Worm (Caenorhabditis elegans) whole organism, L1 larva: ENCODE results near the gene srd-10.
"Not testable (repeated sequence)": the region's sequence is repeated elsewhere in the genome, so short reads cannot be mapped to it uniquely, and the experiment has no call there.

ENCODE experiments used
- C04F5.9 ChIP-seq: sonication (generic microtip); optimal IDR thresholded peaks from 2 replicates; lab custom pipeline; 2016; ENCODE audit warnings: missing genetic modification characterization, missing compliant biosample characterization
- C34B4.2 ChIP-seq: sonication (generic microtip); optimal IDR thresholded peaks from 2 replicates; lab custom pipeline; 2017; ENCODE audit warnings: mild to moderate bottlenecking, missing genetic modification characterization, missing compliant biosample characterization
- Y116A8C.19 ChIP-seq: sonication (generic microtip); optimal IDR thresholded peaks from 2 replicates; lab custom pipeline; 2016; ENCODE audit warnings: missing compliant biosample characterization, missing genetic modification characterization, borderline replicate concordance
- blmp-1 ChIP-seq: fragments of 150-350 bp; optimal IDR thresholded peaks from 2 replicates; lab custom pipeline; 2014; ENCODE audit warnings: missing biosample characterization, missing genetic modification characterization
- ceh-63 ChIP-seq: fragments of 200-800 bp; sonication (Bioruptor generic); optimal IDR thresholded peaks from 2 replicates; lab custom pipeline; 2018; ENCODE audit warnings: mild to moderate bottlenecking, missing genetic modification characterization, missing compliant biosample characterization
- dpl-1 ChIP-seq, 3 experiments: fragments of 150-350 bp in 2 of 3; sonication (generic microtip) in 1 of 3; optimal IDR thresholded peaks; 2 replicates each; lab custom pipeline; 2014 to 2017; ENCODE audit warnings: missing biosample characterization in 3 of 3, missing genetic modification characterization in 3 of 3, missing genetic modification reagents in 3 of 3
- dsc-1 ChIP-seq: sonication (generic microtip); optimal IDR thresholded peaks from 2 replicates; lab custom pipeline; 2016; ENCODE audit warnings: mild to moderate bottlenecking, missing genetic modification characterization, missing compliant biosample characterization
- elt-2 ChIP-seq: sonication (generic microtip); optimal IDR thresholded peaks from 2 replicates; lab custom pipeline; 2016; ENCODE audit warnings: missing genetic modification characterization, mild to moderate bottlenecking, inconsistent platforms, missing compliant biosample characterization, missing genetic modification reagents
- elt-3 ChIP-seq, 6 experiments: fragments of 150-350 bp in 1 of 6; sonication (generic microtip); optimal IDR thresholded peaks; 2 replicates each; lab custom pipeline; 2017 to 2018; ENCODE audit warnings: missing biosample characterization in 6 of 6, missing genetic modification characterization in 6 of 6, inconsistent platforms in 1 of 6
- ets-5 ChIP-seq: fragments of 200-800 bp; sonication (Bioruptor generic); IDR thresholded peaks from 2 replicates; pipeline ENCODE4 v1.3.6; 2022; ENCODE audit warnings: missing genetic modification characterization, missing compliant biosample characterization
- fkh-4 ChIP-seq: sonication (generic microtip); optimal IDR thresholded peaks from 2 replicates; lab custom pipeline; 2016; ENCODE audit warnings: missing compliant biosample characterization, missing genetic modification characterization, borderline replicate concordance
- fkh-8 ChIP-seq: sonication (generic microtip); optimal IDR thresholded peaks from 2 replicates; lab custom pipeline; 2016; ENCODE audit warnings: mild to moderate bottlenecking, missing genetic modification characterization, missing compliant biosample characterization
- isw-1 ChIP-seq: fragments of 200-800 bp; sonication (Bioruptor generic); IDR thresholded peaks from 2 replicates; pipeline ENCODE4 v1.3.6; 2022; ENCODE audit warnings: missing genetic modification characterization, missing compliant biosample characterization
- lin-35 ChIP-seq, 2 experiments: fragments of 150-350 bp; optimal IDR thresholded peaks; 2 replicates each; lab custom pipeline; 2014; ENCODE audit warnings: missing biosample characterization in 2 of 2, missing genetic modification characterization in 2 of 2, missing genetic modification reagents in 2 of 2
- lin-39 ChIP-seq: fragments of 150-350 bp; optimal IDR thresholded peaks from 2 replicates; lab custom pipeline; 2014; ENCODE audit warnings: missing biosample characterization, missing genetic modification reagents, missing genetic modification characterization
- mdl-1 ChIP-seq, 2 experiments: fragments of 150-350 bp; optimal IDR thresholded peaks; 2 replicates each; lab custom pipeline; 2014 to 2017; ENCODE audit warnings: missing biosample characterization in 2 of 2, missing genetic modification characterization in 2 of 2, inconsistent platforms in 1 of 2
- mef-2 ChIP-seq: fragments of 150-350 bp; optimal IDR thresholded peaks from 2 replicates; lab custom pipeline; 2014; ENCODE audit warnings: missing biosample characterization, missing genetic modification characterization
- nhr-19 ChIP-seq: fragments of 200-800 bp; sonication (Bioruptor generic); conservative IDR thresholded peaks from 2 replicates; pipeline ENCODE4 v1.3.6; 2022; ENCODE audit warnings: missing genetic modification characterization, missing compliant biosample characterization
- nhr-47 ChIP-seq: sonication (generic microtip); optimal IDR thresholded peaks from 2 replicates; lab custom pipeline; 2016; ENCODE audit warnings: mild to moderate bottlenecking, missing genetic modification characterization, moderate library complexity, missing compliant biosample characterization
- nhr-71 ChIP-seq: sonication (generic microtip); optimal IDR thresholded peaks from 2 replicates; lab custom pipeline; 2016; ENCODE audit warnings: mild to moderate bottlenecking, missing genetic modification characterization, moderate library complexity, missing compliant biosample characterization
- nhr-77 ChIP-seq: fragments of 150-350 bp; optimal IDR thresholded peaks from 2 replicates; lab custom pipeline; 2014; ENCODE audit warnings: missing biosample characterization, missing genetic modification characterization
- nhr-90 ChIP-seq: sonication (generic microtip); optimal IDR thresholded peaks from 2 replicates; lab custom pipeline; 2016; ENCODE audit warnings: mild to moderate bottlenecking, missing genetic modification characterization, missing compliant biosample characterization; ENCODE audit not compliant: poor library complexity
- pag-3 ChIP-seq: sonication (generic microtip); optimal IDR thresholded peaks from 2 replicates; lab custom pipeline; 2017; ENCODE audit warnings: missing genetic modification characterization, mild to moderate bottlenecking, missing compliant biosample characterization, antibody characterized with exemption, borderline replicate concordance; ENCODE audit not compliant: insufficient read depth
- pax-3 ChIP-seq: fragments of 200-800 bp; sonication (Bioruptor generic); optimal IDR thresholded peaks from 2 replicates; lab custom pipeline; 2018; ENCODE audit warnings: mild to moderate bottlenecking, missing genetic modification characterization, moderate library complexity, missing compliant biosample characterization
- pqm-1 ChIP-seq: sonication (generic microtip); optimal IDR thresholded peaks from 3 replicates; lab custom pipeline; 2017; ENCODE audit warnings: missing biosample characterization, missing genetic modification characterization
- skn-1 ChIP-seq: fragments of 150-350 bp; optimal IDR thresholded peaks from 2 replicates; lab custom pipeline; 2014; ENCODE audit warnings: missing biosample characterization, missing genetic modification characterization
- snu-23 ChIP-seq: sonication (generic microtip); optimal IDR thresholded peaks from 2 replicates; lab custom pipeline; 2016; ENCODE audit warnings: missing genetic modification characterization, missing compliant biosample characterization
- tlp-1 ChIP-seq: fragments of 150-350 bp; optimal IDR thresholded peaks from 2 replicates; lab custom pipeline; 2014; ENCODE audit warnings: missing biosample characterization, missing genetic modification characterization
- unc-86 ChIP-seq: sonication (generic microtip); optimal IDR thresholded peaks from 2 replicates; lab custom pipeline; 2016; ENCODE audit warnings: missing genetic modification characterization, missing compliant biosample characterization
- ztf-11 ChIP-seq, 2 experiments: sonication (generic microtip); optimal IDR thresholded peaks; 2 replicates each; lab custom pipeline; 2016 to 2017; ENCODE audit warnings: missing genetic modification characterization in 2 of 2, missing biosample characterization in 1 of 2, missing compliant biosample characterization in 1 of 2
- ztf-4 ChIP-seq: fragments of 150-350 bp; optimal IDR thresholded peaks from 2 replicates; lab custom pipeline; 2014; ENCODE audit warnings: missing biosample characterization, missing genetic modification characterization

srd-10 gene

DNA sequence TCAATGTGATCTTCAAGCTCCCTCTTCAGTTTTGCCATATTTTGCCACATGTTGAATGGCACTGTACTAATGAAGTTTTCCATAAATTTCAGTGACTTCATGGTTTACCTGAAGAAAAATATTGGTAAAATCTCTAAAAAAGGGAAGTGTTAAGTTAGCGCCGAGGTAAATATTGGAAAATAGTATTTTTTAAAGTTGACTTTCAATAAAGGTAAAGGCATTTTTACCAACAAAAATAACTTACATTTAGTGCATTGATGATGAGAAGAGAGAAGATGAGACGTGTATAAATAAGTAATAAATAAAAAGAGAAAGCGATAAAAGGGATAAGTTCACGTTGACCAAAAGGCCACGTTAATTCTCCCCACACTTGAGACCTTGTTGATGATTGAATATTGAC, 3.3 kb downstream of the srd-10 start, which contains the start of gene Y45F10B.8:
TSS of gene Y45F10B.8 (minus strand) at position 101 of the 400 bp plus-strand sequence.
- not testable (repeated sequence) for TF ChIP-seq fkh-4; elt-2 (tag; lab: Kevin White, UChicago); isw-1 (GFP tag; lab: Robert Waterston, UW)

DNA sequence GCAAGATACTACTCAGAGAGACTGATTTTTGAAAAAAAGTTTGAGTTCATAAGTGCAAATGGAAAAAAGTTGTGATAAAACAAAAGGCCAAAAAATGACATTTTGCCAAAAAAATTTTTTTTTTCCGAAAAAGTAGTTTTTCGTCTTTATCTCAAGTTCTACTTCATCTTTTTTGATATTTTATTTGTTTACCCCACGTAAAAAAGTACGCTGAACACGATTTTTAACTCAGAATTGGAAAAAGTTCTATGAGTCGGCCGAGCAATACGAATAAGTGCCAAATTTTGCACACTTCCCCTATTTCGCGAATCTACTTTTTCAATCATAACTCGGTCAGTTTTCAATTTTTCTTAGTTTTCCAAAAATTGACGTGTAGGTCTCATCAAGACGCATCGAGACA, 4.1 kb downstream of the srd-10 start, which contains the start of gene sru-16:
TSS of gene sru-16 (plus strand) at position 301 of the 400 bp plus-strand sequence.
- TF ChIP-seq pax-3 (tag; lab: Kevin White, UChicago); C04F5.9 (tag; lab: Kevin White, UChicago); dpl-1 (GFP tag; optimal IDR thresholded peaks at IDR 0.05; lab: Kevin White, UChicago): not testable (repeated sequence)

DNA sequence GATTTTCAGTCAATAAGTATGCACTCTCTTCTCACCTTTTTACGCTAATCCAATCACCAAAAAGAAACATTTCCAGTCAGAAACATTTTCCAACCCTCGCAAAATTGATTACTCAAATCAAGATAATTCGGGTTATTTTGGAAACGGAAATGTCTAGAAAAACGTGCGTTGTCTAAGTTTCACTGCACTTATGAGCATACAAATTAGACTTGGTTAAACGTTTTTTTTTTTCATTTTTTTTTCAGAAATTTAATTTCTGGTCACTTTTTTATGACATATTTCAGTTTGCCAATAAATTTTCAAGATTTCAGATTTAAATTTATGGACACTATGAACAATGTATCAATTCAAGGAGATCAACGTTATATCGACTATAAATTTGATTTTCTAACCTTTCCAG, 8.1 kb downstream of the srd-10 start, which contains the start of gene sru-12:
TSS of gene sru-12 (plus strand) at position 301 of the 400 bp plus-strand sequence.
- no peak for TF ChIP-seq nhr-19 (GFP tag; lab: Robert Waterston, UW)

DNA sequence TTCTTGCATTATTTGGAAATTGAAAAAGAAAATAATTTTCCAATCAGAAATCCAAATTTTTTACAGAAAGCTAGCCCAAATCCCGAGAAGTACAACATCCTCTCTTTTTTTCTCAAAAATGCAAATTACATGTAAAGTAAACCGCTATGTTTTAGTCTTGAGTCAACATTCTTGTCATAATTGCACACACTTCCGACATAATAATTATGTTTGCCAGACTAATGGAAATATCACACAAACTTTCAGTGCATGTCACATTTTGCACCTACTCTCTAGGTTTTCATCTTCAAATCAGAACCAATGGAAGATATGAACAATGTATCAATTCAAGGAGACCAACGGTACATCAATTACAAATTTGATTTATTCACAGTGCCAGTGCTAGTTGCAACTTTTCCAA, 9.8 kb downstream of the srd-10 start, which contains the start of gene sru-11:
TSS of gene sru-11 (plus strand) at position 301 of the 400 bp plus-strand sequence.
- no peak for TF ChIP-seq lin-35 (GFP tag; optimal IDR thresholded peaks at IDR 0.05; lab: Kevin White, UChicago)
- no peak for TF ChIP-seq skn-1 (tag; lab: Kevin White, UChicago)
- no peak for TF ChIP-seq Y116A8C.19 (tag; lab: Kevin White, UChicago)
- no peak for TF ChIP-seq ztf-11 (tag; optimal IDR thresholded peaks at IDR 0.05; lab: Kevin White, UChicago)
- TF ChIP-seq nhr-77 (tag; lab: Kevin White, UChicago): no peak
- TF ChIP-seq pag-3 (tag; lab: Kevin White, UChicago): no peak
- no peak for TF ChIP-seq lin-39
- TF ChIP-seq tlp-1: no peak
- TF ChIP-seq ceh-63 (GFP tag; lab: Kevin White, UChicago): no peak
- no peak for TF ChIP-seq snu-23 (GFP tag; lab: Kevin White, UChicago)
- TF ChIP-seq, all 84 proteins: peak for 0

DNA sequence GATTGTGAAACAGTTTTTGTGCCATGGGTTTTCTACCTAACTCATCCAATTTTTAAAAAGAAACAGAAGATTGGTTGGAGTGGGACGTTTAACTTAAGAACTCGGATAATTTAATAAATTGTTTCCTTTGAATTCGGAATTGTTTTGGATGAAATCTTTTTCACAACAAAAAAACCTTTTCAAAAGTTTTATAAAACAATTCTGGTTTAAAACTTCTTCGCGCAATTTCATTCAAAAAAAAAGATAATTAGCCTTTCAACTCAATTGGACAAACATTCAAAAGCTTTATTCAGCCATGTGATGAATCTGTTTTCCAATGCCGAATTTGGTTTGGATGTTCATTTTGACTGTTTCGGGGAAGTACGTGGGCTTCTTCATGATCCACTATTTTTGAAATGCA, 12.3 kb downstream of the srd-10 start, which contains the start of gene Y45F10B.12:
TSS of gene Y45F10B.12 (plus strand) at position 301 of the 400 bp plus-strand sequence.
- TF ChIP-seq elt-3 (tag; optimal IDR thresholded peaks at IDR 0.05; lab: Kevin White, UChicago) (no peak), blmp-1 (tag; lab: Kevin White, UChicago) (no peak), ztf-4 (tag; lab: Kevin White, UChicago) (no peak), nhr-71 (tag; lab: Kevin White, UChicago) (no peak), nhr-90 (tag; lab: Kevin White, UChicago) (no peak), mef-2 (tag; lab: Kevin White, UChicago) (no peak), ets-5 (GFP tag; lab: Robert Waterston, UW) (no peak), lin-39 (no peak), C34B4.2 (tag; lab: Kevin White, UChicago) (no peak), snu-23 (GFP tag; lab: Kevin White, UChicago) (no peak), mdl-1 (tag; optimal IDR thresholded peaks at IDR 0.05; lab: Kevin White, UChicago) (no peak), dsc-1 (tag; lab: Kevin White, UChicago) (no peak), nhr-47 (tag; lab: Kevin White, UChicago) (no peak), elt-2 (tag; lab: Kevin White, UChicago) (no peak), pqm-1 (tag; lab: Kevin White, UChicago) (no peak), unc-86 (tag; lab: Kevin White, UChicago) (no peak), nhr-19 (GFP tag; lab: Robert Waterston, UW) (no peak), nhr-77 (tag; lab: Kevin White, UChicago) (no peak), fkh-8 (tag; lab: Kevin White, UChicago) (no peak)
